Worm (Caenorhabditis elegans): ENCODE data around the gene Y57G11B.8.

The Y57G11B.8 gene

ce11 chrIV:14578650-14579193, at the start of gene Y57G11B.8:
TSS of gene Y57G11B.8 (minus strand) at chrIV:14578700.
- TF ChIP-seq nhr-76 (tag; optimal IDR thresholded peaks at IDR 0.05) (no peak), fkh-10 (GFP tag; optimal IDR thresholded peaks at IDR 0.05) (no peak), pha-4 (tag; optimal IDR thresholded peaks at IDR 0.05) (no peak), nhr-11 (tag; optimal IDR thresholded peaks at IDR 0.05) (no peak), unc-39 (tag; optimal IDR thresholded peaks at IDR 0.05) (no peak), ceh-16 (tag; optimal IDR thresholded peaks at IDR 0.05) (no peak), nhr-23 (tag; optimal IDR thresholded peaks at IDR 0.05) (no peak), ceh-82 (tag; optimal IDR thresholded peaks at IDR 0.05) (no peak)

- TF ChIP-seq nhr-237 (tag; optimal IDR thresholded peaks at IDR 0.05) (no peak), fos-1 (tag; optimal IDR thresholded peaks at IDR 0.05) (no peak), eor-1 (tag; optimal IDR thresholded peaks at IDR 0.05) (no peak), aly-2 (tag; optimal IDR thresholded peaks at IDR 0.05) (no peak), nhr-77 (tag; optimal IDR thresholded peaks at IDR 0.05) (no peak), unc-39 (tag; optimal IDR thresholded peaks at IDR 0.05) (no peak), nhr-25 (tag; optimal IDR thresholded peaks at IDR 0.05) (no peak), lin-15B (tag; optimal IDR thresholded peaks at IDR 0.05) (no peak), fkh-2 (tag; optimal IDR thresholded peaks at IDR 0.05) (no peak), elt-1 (tag; optimal IDR thresholded peaks at IDR 0.05) (no peak), lin-39 (tag; optimal IDR thresholded peaks at IDR 0.05) (peak; percentile 66), R02D3.7 (tag; optimal IDR thresholded peaks at IDR 0.05) (no peak), lsy-12 (tag; optimal IDR thresholded peaks at IDR 0.05) (no peak), nhr-43 (tag; optimal IDR thresholded peaks at IDR 0.05; ENCODE audit: poor library complexity, severe bottlenecking) (no peak), fkh-10 (GFP tag; optimal IDR thresholded peaks at IDR 0.05) (no peak), nfya-1 (tag; optimal IDR thresholded peaks at IDR 0.05; ENCODE audit: insufficient read depth) (peak; percentile 41), nhr-11 (tag; optimal IDR thresholded peaks at IDR 0.05) (peak; percentile 61), nhr-76 (tag; optimal IDR thresholded peaks at IDR 0.05) (no peak), nhr-28 (tag; optimal IDR thresholded peaks at IDR 0.05) (no peak), ceh-9 (tag; optimal IDR thresholded peaks at IDR 0.05) (no peak), egl-27 (tag; optimal IDR thresholded peaks at IDR 0.05) (no peak), sea-2 (GFP tag; optimal IDR thresholded peaks at IDR 0.05) (no peak), ceh-82 (tag; optimal IDR thresholded peaks at IDR 0.05) (no peak), elt-3 (tag; optimal IDR thresholded peaks at IDR 0.05) (no peak), skn-1 (tag; optimal IDR thresholded peaks at IDR 0.05) (no peak), ZK546.5 (tag; optimal IDR thresholded peaks at IDR 0.05) (no peak)
Measured at ce11 chrIV:14622109-14622508, 43.6 kb upstream of the Y57G11B.8 start.

ce11 chrIV:14621117-14621516, 42.6 kb upstream of the Y57G11B.8 start:
- TF ChIP-seq mdl-1 (tag; optimal IDR thresholded peaks at IDR 0.05) = no peak
- no peak for TF ChIP-seq skn-1 (tag; optimal IDR thresholded peaks at IDR 0.05)
- TF ChIP-seq ceh-28 (tag; optimal IDR thresholded peaks at IDR 0.05) = no peak
- TF ChIP-seq pqm-1 (tag; optimal IDR thresholded peaks at IDR 0.05) = no peak
- TF ChIP-seq ceh-82 (tag; optimal IDR thresholded peaks at IDR 0.05) = no peak
- no peak for TF ChIP-seq ceh-16 (tag; optimal IDR thresholded peaks at IDR 0.05)
- TF ChIP-seq snpc-4 (tag; optimal IDR thresholded peaks at IDR 0.05) = no peak
- no peak for TF ChIP-seq unc-62 (GFP tag; optimal IDR thresholded peaks at IDR 0.05)
- TF ChIP-seq sea-2 (GFP tag; optimal IDR thresholded peaks at IDR 0.05) = no peak
- TF ChIP-seq egl-27 (tag; optimal IDR thresholded peaks at IDR 0.05) = no peak
- no peak for TF ChIP-seq nfya-1 (tag; optimal IDR thresholded peaks at IDR 0.05; ENCODE audit: insufficient read depth)
- TF ChIP-seq daf-12 (tag; optimal IDR thresholded peaks at IDR 0.05) = no peak
- no peak for TF ChIP-seq elt-1 (tag; optimal IDR thresholded peaks at IDR 0.05)
- TF ChIP-seq eor-1 (tag; optimal IDR thresholded peaks at IDR 0.05) = no peak
- TF ChIP-seq elt-3 (tag; optimal IDR thresholded peaks at IDR 0.05) = no peak

ce11 chrIV:14620543-14620942, 42.0 kb upstream of the Y57G11B.8 start:
- TF ChIP-seq nhr-11 (tag; optimal IDR thresholded peaks at IDR 0.05) (peak; percentile 12), hmg-11 (tag; optimal IDR thresholded peaks at IDR 0.05) (peak; percentile 28), skn-1 (tag; optimal IDR thresholded peaks at IDR 0.05) (peak; percentile 57), pha-4 (tag; optimal IDR thresholded peaks at IDR 0.05) (peak; percentile 84), mml-1 (tag; optimal IDR thresholded peaks at IDR 0.05) (no peak), pqm-1 (tag; optimal IDR thresholded peaks at IDR 0.05) (peak; percentile 74), ama-1 (optimal IDR thresholded peaks at IDR 0.05) (peak; percentile 27), ZK546.5 (tag; optimal IDR thresholded peaks at IDR 0.05) (no peak), ztf-4 (tag; optimal IDR thresholded peaks at IDR 0.05) (peak; percentile 39), snpc-4 (tag; optimal IDR thresholded peaks at IDR 0.05) (peak; percentile 62), unc-39 (tag; optimal IDR thresholded peaks at IDR 0.05) (no peak), lin-15B (tag; optimal IDR thresholded peaks at IDR 0.05) (peak; percentile 38), lin-39 (tag; optimal IDR thresholded peaks at IDR 0.05) (peak; percentile 54), nfya-1 (tag; optimal IDR thresholded peaks at IDR 0.05; ENCODE audit: insufficient read depth) (peak; percentile 82), mdl-1 (tag; optimal IDR thresholded peaks at IDR 0.05) (peak; percentile 49), R02D3.7 (tag; optimal IDR thresholded peaks at IDR 0.05) (no peak), ztf-11 (tag; optimal IDR thresholded peaks at IDR 0.05) (no peak)

Measured in whole organism, L3 larva.